Worm (Caenorhabditis elegans) whole organism, L4/young adult: Measurements from ENCODE around the gene ZK742.4.

Experiments
- W03F9.2 ChIP-seq: fragments of 150-350 bp; optimal IDR thresholded peaks from 2 replicates; lab custom pipeline; 2014; ENCODE audit warnings: missing biosample characterization, missing genetic modification characterization
- dao-5 ChIP-seq: sonication (generic microtip); optimal IDR thresholded peaks from 2 replicates; lab custom pipeline; 2016; ENCODE audit warnings: missing genotype, missing genetic modification characterization, moderate library complexity, missing compliant biosample characterization
- him-1 ChIP-seq: sonication (generic microtip); optimal IDR thresholded peaks from 2 replicates; lab custom pipeline; 2016; ENCODE audit warnings: missing genotype, missing genetic modification reagents, missing genetic modification characterization, missing compliant biosample characterization

The ZK742.4 gene

ce11 chrV:7804064-7804800 lies 7.4 kb downstream of the ZK742.4 start, which contains the start of gene uvs-1:
Gene uvs-1 (minus strand): TSS chrV:7804208.
- TF ChIP-seq dao-5 (tag; lab: Kevin White, UChicago) (no peak), W03F9.2 (tag; lab: Kevin White, UChicago) (no peak), him-1 (tag; lab: Kevin White, UChicago) (no peak)

- TF ChIP-seq him-1 (tag; lab: Kevin White, UChicago) (no peak), W03F9.2 (tag; lab: Kevin White, UChicago) (no peak), dao-5 (tag; lab: Kevin White, UChicago) (no peak)
Measured at ce11 chrV:7803563-7803962, 8.0 kb downstream of the ZK742.4 start.

- TF ChIP-seq him-1 (tag; lab: Kevin White, UChicago) = no peak
- TF ChIP-seq dao-5 (tag; lab: Kevin White, UChicago) = no peak
- TF ChIP-seq W03F9.2 (tag; lab: Kevin White, UChicago) = no peak
Measured at ce11 chrV:7798079-7798478, 13.5 kb downstream of the ZK742.4 start, which contains the start of gene ZK742.7. Gene ZK742.7 (plus strand): TSS chrV:7798379.

DNA sequence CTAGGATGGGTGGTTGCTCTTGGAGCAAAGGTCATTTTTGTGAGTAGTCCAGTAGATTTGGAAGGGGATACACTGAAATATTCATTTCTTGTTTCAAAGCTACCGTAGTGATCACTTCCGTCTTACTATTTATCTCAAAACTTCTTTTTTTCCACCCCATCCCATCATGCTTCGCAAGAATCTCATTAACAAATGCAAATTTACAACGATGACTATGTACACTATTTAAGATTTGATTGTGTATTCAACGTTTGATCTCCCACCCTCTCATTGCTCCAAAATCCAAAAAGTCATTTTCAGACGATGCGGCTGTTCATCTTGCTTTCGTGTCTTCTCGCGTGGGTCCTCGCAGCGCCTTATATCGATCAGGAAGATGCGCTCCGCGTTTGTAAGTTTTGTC lies 18.5 kb downstream of the ZK742.4 start, which contains the start of gene flp-21:
Gene flp-21 (plus strand): TSS at position 301 of the 400 bp plus-strand sequence.
- no peak for TF ChIP-seq dao-5 (tag; lab: Kevin White, UChicago)
- no peak for TF ChIP-seq him-1 (tag; lab: Kevin White, UChicago)
- no peak for TF ChIP-seq W03F9.2 (tag; lab: Kevin White, UChicago)

- TF ChIP-seq him-1 (tag; lab: Kevin White, UChicago) = no peak
- no peak for TF ChIP-seq W03F9.2 (tag; lab: Kevin White, UChicago)
- no peak for TF ChIP-seq dao-5 (tag; lab: Kevin White, UChicago)
Measured at ce11 chrV:7786639-7787038, 25.0 kb downstream of the ZK742.4 start.

DNA sequence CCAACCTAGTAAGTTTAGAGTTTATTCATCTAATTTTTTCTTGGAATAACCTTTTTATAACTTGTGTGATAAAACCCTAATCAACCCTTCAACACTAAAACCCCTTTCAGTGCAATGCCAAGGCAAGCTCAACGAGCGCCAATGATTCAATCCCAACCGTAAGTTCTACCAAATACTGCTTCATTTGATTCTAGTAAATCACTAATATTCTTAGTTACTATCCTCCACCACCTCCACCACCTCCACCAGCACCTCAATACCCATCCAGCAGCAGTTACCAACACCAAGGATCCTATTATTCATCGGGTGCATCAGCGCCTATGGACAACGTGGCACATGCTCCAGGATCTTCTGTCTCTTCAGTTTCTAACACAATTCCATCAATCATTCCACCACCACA lies 25.7 kb downstream of the ZK742.4 start:
- TF ChIP-seq dao-5 (tag; lab: Kevin White, UChicago) = no peak
- TF ChIP-seq him-1 (tag; lab: Kevin White, UChicago) = no peak
- TF ChIP-seq W03F9.2 (tag; lab: Kevin White, UChicago) = no peak

ce11 chrV:7785117-7785516 lies 26.5 kb downstream of the ZK742.4 start, which contains the start of gene C26F1.1:
Gene C26F1.1 (plus strand): TSS chrV:7785417.
- TF ChIP-seq him-1 (tag; lab: Kevin White, UChicago) = no peak
- no peak for TF ChIP-seq dao-5 (tag; lab: Kevin White, UChicago)
- TF ChIP-seq W03F9.2 (tag; lab: Kevin White, UChicago) = no peak

DNA sequence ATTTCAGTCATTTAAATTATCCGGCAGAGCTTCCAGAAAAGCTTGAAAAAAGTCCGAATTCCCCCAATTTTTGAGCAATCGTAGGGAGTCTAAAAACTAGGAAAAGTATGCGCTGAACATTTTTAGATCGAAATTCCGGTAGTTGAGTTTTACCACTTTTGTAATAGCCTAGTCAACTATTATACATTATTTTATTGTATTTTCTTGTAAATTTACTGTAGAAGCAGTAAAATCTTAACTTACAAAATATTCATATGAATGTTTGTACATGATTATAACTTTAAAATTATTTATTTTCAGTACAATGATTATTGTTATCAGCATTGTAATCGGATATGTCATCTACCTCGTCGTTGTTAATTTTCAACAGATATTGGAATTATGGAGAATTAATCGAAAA lies 30.1 kb downstream of the ZK742.4 start, which contains the start of gene cyp-32A1:
Gene cyp-32A1 (plus strand): TSS at position 301 of the 400 bp plus-strand sequence.
- no peak for TF ChIP-seq W03F9.2 (tag; lab: Kevin White, UChicago)
- TF ChIP-seq him-1 (tag; lab: Kevin White, UChicago) = no peak
- TF ChIP-seq dao-5 (tag; lab: Kevin White, UChicago) = no peak

DNA sequence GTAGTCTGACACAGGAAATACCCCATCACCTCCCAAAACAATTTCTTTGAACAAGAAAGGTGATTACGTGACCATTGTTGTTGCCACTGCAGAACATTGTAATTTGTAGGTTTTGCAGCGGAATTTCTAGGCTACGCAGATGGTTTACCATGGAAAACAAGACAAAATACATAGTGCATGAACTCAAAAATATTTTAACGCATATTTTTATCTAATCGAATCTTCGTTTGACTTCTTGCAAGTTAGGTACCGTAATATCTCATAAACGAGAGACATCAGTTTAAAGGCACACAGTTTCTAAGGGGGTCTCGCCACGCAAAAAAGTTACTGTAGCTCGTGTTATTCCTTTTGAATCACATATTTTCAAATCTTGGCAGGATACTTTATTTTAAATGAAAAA lies 32.6 kb downstream of the ZK742.4 start:
- no peak for TF ChIP-seq dao-5 (tag; lab: Kevin White, UChicago)
- TF ChIP-seq him-1 (tag; lab: Kevin White, UChicago) = no peak

DNA sequence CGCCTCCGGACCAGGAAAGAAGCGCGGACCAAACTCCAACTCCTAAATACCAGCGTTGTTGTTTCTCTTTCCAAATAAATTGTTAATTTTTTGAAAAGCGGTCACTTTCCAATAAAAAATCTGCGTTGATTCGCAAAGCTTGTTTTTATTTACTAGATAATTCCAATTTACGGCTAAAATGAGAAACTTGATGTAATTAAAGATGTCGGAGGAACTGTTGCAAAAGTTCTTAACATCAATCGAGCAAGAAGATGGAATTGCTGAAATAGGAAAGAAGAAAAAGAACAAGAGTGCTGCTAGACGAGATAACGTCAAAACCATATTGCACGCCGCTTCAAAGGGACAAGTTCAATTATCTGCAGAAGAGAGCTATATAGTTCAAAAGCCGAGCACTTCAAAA lies 34.5 kb downstream of the ZK742.4 start, which contains the start of gene C26F1.3:
Gene C26F1.3 (plus strand): TSS at position 203 of the 400 bp plus-strand sequence.
- TF ChIP-seq dao-5 (tag; lab: Kevin White, UChicago) (no peak), him-1 (tag; lab: Kevin White, UChicago) (no peak), W03F9.2 (tag; lab: Kevin White, UChicago) (no peak)

DNA sequence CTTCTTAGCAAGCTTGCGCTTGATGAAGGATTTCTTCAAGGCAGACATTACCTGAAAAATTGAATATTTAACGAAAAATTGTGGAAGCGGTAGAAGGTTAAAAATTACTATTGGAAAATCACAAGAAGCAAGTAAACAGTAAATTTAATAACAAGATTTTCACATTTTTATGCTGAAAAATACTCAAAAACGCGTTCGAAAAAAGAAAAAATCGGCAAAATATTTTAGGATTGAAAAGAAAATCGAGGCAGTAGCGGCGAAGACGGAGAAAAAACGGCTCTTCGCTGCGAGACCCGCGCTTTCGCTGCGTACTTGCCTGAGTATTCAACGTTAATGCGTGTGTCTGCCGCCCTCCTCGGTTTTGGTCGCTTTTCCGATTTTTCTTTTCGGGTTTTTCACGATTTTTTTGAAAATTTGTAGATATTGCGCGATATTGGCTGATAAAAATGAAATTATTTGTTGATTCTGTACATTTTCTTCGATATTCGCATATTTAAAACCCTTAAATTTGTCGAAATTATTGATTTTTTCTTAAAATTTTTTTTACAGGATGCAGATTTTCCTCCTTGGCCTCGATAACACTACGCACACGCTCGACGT lies 35.5 kb downstream of the ZK742.4 start, which contains the start of the genes rpl-39 and rps-30:
Gene rpl-39 (minus strand): TSS at position 51 of the 600 bp plus-strand sequence.
Gene rps-30 (plus strand): TSS at position 550 of the 600 bp plus-strand sequence.
- TF ChIP-seq dao-5 (tag; lab: Kevin White, UChicago) (no peak), W03F9.2 (tag; lab: Kevin White, UChicago) (peak; percentile 78), him-1 (tag; lab: Kevin White, UChicago) (no peak)

- TF ChIP-seq him-1 (tag; lab: Kevin White, UChicago) (no peak), W03F9.2 (tag; lab: Kevin White, UChicago) (no peak), dao-5 (tag; lab: Kevin White, UChicago) (no peak)
Measured at ce11 chrV:7775226-7775625, 36.4 kb downstream of the ZK742.4 start.

DNA sequence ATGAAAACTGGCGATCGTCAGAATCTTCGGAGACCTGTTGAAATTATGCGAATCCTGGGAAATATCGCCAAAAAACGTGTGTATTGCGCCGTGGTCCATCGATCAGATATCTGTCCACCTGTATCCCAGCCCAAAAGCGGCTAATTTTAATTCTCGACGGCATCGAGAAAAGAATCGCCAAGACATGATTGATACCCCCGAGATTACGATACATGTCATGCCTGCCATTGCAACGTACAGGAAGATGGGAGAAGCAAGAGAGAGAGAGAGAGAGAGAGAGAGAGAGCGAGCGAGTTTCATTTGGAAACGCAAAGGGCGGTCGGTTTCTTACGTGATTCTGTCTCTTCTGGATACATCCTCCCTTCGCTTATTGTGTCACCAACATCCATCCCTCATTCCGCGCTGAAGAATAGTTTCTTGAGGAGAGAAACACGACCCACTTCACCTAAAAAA lies 37.4 kb downstream of the ZK742.4 start, which contains the start of gene grl-10:
Gene grl-10 (plus strand): TSS at position 403 of the 453 bp plus-strand sequence.
- TF ChIP-seq dao-5 (tag; lab: Kevin White, UChicago) = no peak
- no peak for TF ChIP-seq W03F9.2 (tag; lab: Kevin White, UChicago)
- no peak for TF ChIP-seq him-1 (tag; lab: Kevin White, UChicago)
